Fruit fly (Drosophila melanogaster) whole organism, embryonic: ENCODE results near the gene e.

Source experiments
- Adf1 ChIP-seq: fragments of 200-800 bp; sonication (Bioruptor generic); IDR thresholded peaks from 2 replicates; pipeline ENCODE4 v1.3.6; 2022; ENCODE audit warnings: missing biosample characterization, missing genetic modification characterization
- Aef1 ChIP-seq: fragments of 200-800 bp; sonication (Bioruptor generic); IDR thresholded peaks from 3 replicates; pipeline ENCODE4 v1.3.6; 2022; ENCODE audit warnings: missing biosample characterization, missing genetic modification characterization
- BEAF-32 ChIP-seq: fragments of 200-800 bp; sonication (Bioruptor generic); optimal IDR thresholded peaks from 3 replicates; lab custom pipeline; 2017; ENCODE audit warnings: missing biosample characterization, missing genetic modification characterization, mild to moderate bottlenecking, moderate library complexity, missing genetic modification reagents
- CG11696 ChIP-seq: fragments of 200-800 bp; sonication (Bioruptor generic); IDR thresholded peaks from 2 replicates; pipeline ENCODE4 v1.3.6; 2022; ENCODE audit warnings: missing biosample characterization, missing genetic modification characterization
- CG13775 ChIP-seq: fragments of 200-800 bp; sonication (Bioruptor generic); optimal IDR thresholded peaks from 3 replicates; lab custom pipeline; 2017; ENCODE audit warnings: missing biosample characterization, mild to moderate bottlenecking, missing genetic modification characterization
- CG18619 ChIP-seq: fragments of 200-800 bp; sonication (Bioruptor generic); optimal IDR thresholded peaks from 3 replicates; lab custom pipeline; 2017; ENCODE audit warnings: missing biosample characterization, mild to moderate bottlenecking, missing genetic modification characterization
- CG2202 ChIP-seq: fragments of 200-800 bp; sonication (Bioruptor generic); optimal IDR thresholded peaks from 2 replicates; lab custom pipeline; 2018; ENCODE audit warnings: missing biosample characterization, mild to moderate bottlenecking, missing genetic modification characterization
- CG31388 ChIP-seq: fragments of 200-800 bp; sonication (Bioruptor generic); optimal IDR thresholded peaks from 2 replicates; lab custom pipeline; 2016; ENCODE audit warnings: missing biosample characterization, missing genetic modification characterization
- CG4360 ChIP-seq: fragments of 200-800 bp; sonication (Bioruptor generic); IDR thresholded peaks from 2 replicates; pipeline ENCODE4 v1.3.6; 2022; ENCODE audit warnings: missing biosample characterization, missing genetic modification characterization
- CG5245 ChIP-seq: fragments of 200-800 bp; sonication (Bioruptor generic); optimal IDR thresholded peaks from 3 replicates; lab custom pipeline; 2016; ENCODE audit warnings: missing biosample characterization, missing genetic modification characterization
- CG7745 ChIP-seq: fragments of 200-800 bp; sonication (Bioruptor generic); optimal IDR thresholded peaks from 2 replicates; lab custom pipeline; 2018; ENCODE audit warnings: missing biosample characterization, mild to moderate bottlenecking, missing genetic modification characterization, moderate library complexity
- CG8359 ChIP-seq: fragments of 200-800 bp; sonication (Bioruptor generic); optimal IDR thresholded peaks from 2 replicates; lab custom pipeline; 2017; ENCODE audit warnings: missing biosample characterization, mild to moderate bottlenecking, missing genetic modification characterization, borderline replicate concordance
- CG8388 ChIP-seq: fragments of 200-800 bp; sonication (Bioruptor generic); optimal IDR thresholded peaks from 2 replicates; lab custom pipeline; 2019; ENCODE audit warnings: missing biosample characterization, mild to moderate bottlenecking, missing genetic modification characterization, moderate library complexity
- CG9876 ChIP-seq: fragments of 200-800 bp; sonication (Bioruptor generic); optimal IDR thresholded peaks from 2 replicates; lab custom pipeline; 2016; ENCODE audit warnings: missing biosample characterization, missing genetic modification characterization
- Camta ChIP-seq: fragments of 200-800 bp; sonication (Bioruptor generic); optimal IDR thresholded peaks from 2 replicates; lab custom pipeline; 2016; ENCODE audit warnings: missing biosample characterization, missing genetic modification characterization
- D19B ChIP-seq: fragments of 200-800 bp; sonication (Bioruptor generic); optimal IDR thresholded peaks from 2 replicates; lab custom pipeline; 2017; ENCODE audit warnings: missing biosample characterization, mild to moderate bottlenecking, missing genetic modification characterization
- Doc3 ChIP-seq: fragments of 200-800 bp; sonication (Bioruptor generic); IDR thresholded peaks from 3 replicates; pipeline ENCODE4 v1.3.6; 2022; ENCODE audit warnings: missing biosample characterization, missing genetic modification characterization; ENCODE audit not compliant: partially characterized antibody
- Elba2 ChIP-seq: fragments of 200-800 bp; sonication (Bioruptor generic); optimal IDR thresholded peaks from 3 replicates; lab custom pipeline; 2016; ENCODE audit warnings: missing biosample characterization, missing genetic modification characterization
- HmgD ChIP-seq: fragments of 200-800 bp; sonication (Bioruptor generic); optimal IDR thresholded peaks from 3 replicates; lab custom pipeline; 2016; ENCODE audit warnings: missing biosample characterization, missing genetic modification characterization
- Meics ChIP-seq: fragments of 200-800 bp; sonication (Bioruptor generic); optimal IDR thresholded peaks from 2 replicates; lab custom pipeline; 2017; ENCODE audit warnings: missing biosample characterization, mild to moderate bottlenecking, missing genetic modification characterization
- Myb ChIP-seq: fragments of 200-800 bp; sonication (Bioruptor generic); optimal IDR thresholded peaks from 2 replicates; lab custom pipeline; 2016; ENCODE audit warnings: missing biosample characterization, missing genetic modification characterization
- NC2α ChIP-seq: fragments of 200-800 bp; sonication (Bioruptor generic); optimal IDR thresholded peaks from 2 replicates; lab custom pipeline; 2016; ENCODE audit warnings: missing biosample characterization, missing genetic modification characterization
- Neu2 ChIP-seq: fragments of 200-800 bp; sonication (Bioruptor generic); optimal IDR thresholded peaks from 3 replicates; lab custom pipeline; 2016; ENCODE audit warnings: missing biosample characterization, missing genetic modification characterization, borderline replicate concordance
- Nf-YC ChIP-seq: fragments of 200-800 bp; optimal IDR thresholded peaks from 3 replicates; lab custom pipeline; 2019; ENCODE audit warnings: missing biosample characterization, mild to moderate bottlenecking, missing genetic modification characterization, moderate library complexity
- Trl ChIP-seq, 3 experiments: fragments of >200 bp in 2 of 3; fragments of 200-800 bp in 1 of 3; sonication (Bioruptor generic) in 1 of 3; optimal IDR thresholded peaks; 2 replicates in 1 of 3; 3 replicates in 2 of 3; lab custom pipeline; 2016 to 2017; ENCODE audit warnings: missing biosample characterization in 1 of 3, missing genetic modification characterization in 1 of 3
- az2 ChIP-seq: fragments of 200-800 bp; sonication (Bioruptor generic); optimal IDR thresholded peaks from 3 replicates; lab custom pipeline; 2016; ENCODE audit warnings: missing biosample characterization, missing genetic modification characterization
- bowl ChIP-seq: fragments of 200-800 bp; sonication (Bioruptor generic); IDR thresholded peaks from 2 replicates; pipeline ENCODE4 v1.3.6; 2022; ENCODE audit warnings: missing biosample characterization, missing genetic modification characterization
- br ChIP-seq: fragments of >200 bp; optimal IDR thresholded peaks from 2 replicates; lab custom pipeline; 2017
- cas ChIP-seq: fragments of 200-800 bp; sonication (Bioruptor generic); IDR thresholded peaks from 2 replicates; pipeline ENCODE4 v1.3.6; 2022; ENCODE audit warnings: missing biosample characterization, missing genetic modification characterization
- chinmo ChIP-seq: fragments of 200-800 bp; sonication (Bioruptor generic); IDR thresholded peaks from 4 replicates; pipeline ENCODE4 v1.3.6; 2022; ENCODE audit warnings: missing biosample characterization, missing genetic modification characterization; ENCODE audit not compliant: partially characterized antibody
- ci ChIP-seq: fragments of 200-800 bp; sonication (Bioruptor generic); IDR thresholded peaks from 3 replicates; pipeline ENCODE4 v1.3.6; 2022; ENCODE audit warnings: missing biosample characterization, missing genetic modification characterization
- crol ChIP-seq: fragments of 200-800 bp; sonication (Bioruptor generic); IDR thresholded peaks from 2 replicates; pipeline ENCODE4 v1.3.6; 2022; ENCODE audit warnings: missing biosample characterization, missing genetic modification characterization
- fd96Cb ChIP-seq: fragments of 200-800 bp; sonication (Bioruptor generic); optimal IDR thresholded peaks from 2 replicates; lab custom pipeline; 2018; ENCODE audit warnings: missing biosample characterization, mild to moderate bottlenecking, missing genetic modification characterization, moderate library complexity
- gce ChIP-seq: fragments of 200-800 bp; sonication (Bioruptor generic); IDR thresholded peaks from 3 replicates; pipeline ENCODE4 v1.3.6; 2022; ENCODE audit warnings: missing biosample characterization, missing genetic modification characterization
- grn ChIP-seq: fragments of 200-800 bp; sonication (Bioruptor generic); optimal IDR thresholded peaks from 3 replicates; lab custom pipeline; 2017; ENCODE audit warnings: missing biosample characterization, missing genetic modification characterization
- ham ChIP-seq: fragments of 200-800 bp; sonication (Bioruptor generic); IDR thresholded peaks from 2 replicates; pipeline ENCODE4 v1.3.6; 2022; ENCODE audit warnings: missing biosample characterization, missing genetic modification characterization
- insv ChIP-seq, 2 experiments: fragments of 200-800 bp; sonication (Bioruptor generic); optimal IDR thresholded peaks; 3 replicates each; lab custom pipeline; 2016 to 2018; ENCODE audit warnings: missing biosample characterization in 2 of 2, missing genetic modification characterization in 2 of 2
- jing ChIP-seq: fragments of 200-800 bp; sonication (Bioruptor generic); optimal IDR thresholded peaks from 2 replicates; lab custom pipeline; 2018; ENCODE audit warnings: missing biosample characterization, mild to moderate bottlenecking, missing genetic modification characterization
- ken ChIP-seq: fragments of 200-800 bp; sonication (Bioruptor generic); IDR thresholded peaks from 3 replicates; pipeline ENCODE4 v1.3.6; 2022; ENCODE audit warnings: missing biosample characterization, missing genetic modification characterization
- knrl ChIP-seq: fragments of 200-800 bp; sonication (Bioruptor generic); IDR thresholded peaks from 3 replicates; pipeline ENCODE4 v1.3.6; 2022; ENCODE audit warnings: missing biosample characterization, missing genetic modification characterization; ENCODE audit not compliant: partially characterized antibody
- lbe ChIP-seq: fragments of 200-800 bp; sonication (Bioruptor generic); optimal IDR thresholded peaks from 2 replicates; lab custom pipeline; 2016; ENCODE audit warnings: missing biosample characterization, mild to moderate bottlenecking, missing genetic modification characterization
- nerfin-2 ChIP-seq: fragments of 200-800 bp; sonication (Bioruptor generic); IDR thresholded peaks from 2 replicates; pipeline ENCODE4 v1.3.6; 2022; ENCODE audit warnings: missing biosample characterization, missing genetic modification characterization; ENCODE audit not compliant: partially characterized antibody
- pb ChIP-seq: fragments of 200-800 bp; sonication (Bioruptor generic); optimal IDR thresholded peaks from 3 replicates; lab custom pipeline; 2016; ENCODE audit warnings: missing biosample characterization, missing genetic modification characterization
- peb ChIP-seq: fragments of 200-800 bp; sonication (Bioruptor generic); IDR thresholded peaks from 2 replicates; pipeline ENCODE4 v1.3.6; 2022; ENCODE audit warnings: missing biosample characterization, missing genetic modification characterization
- pfk ChIP-seq: fragments of 200-800 bp; sonication (Bioruptor generic); optimal IDR thresholded peaks from 2 replicates; lab custom pipeline; 2018; ENCODE audit warnings: missing biosample characterization, mild to moderate bottlenecking, missing genetic modification characterization, moderate library complexity
- phol ChIP-seq: fragments of 200-800 bp; sonication (Bioruptor generic); optimal IDR thresholded peaks from 3 replicates; lab custom pipeline; 2018; ENCODE audit warnings: missing biosample characterization, mild to moderate bottlenecking, missing genetic modification characterization, moderate library complexity
- prd ChIP-seq, 3 experiments: fragments of >200 bp in 2 of 3; fragments of 200-800 bp in 1 of 3; sonication (Bioruptor generic) in 1 of 3; optimal IDR thresholded peaks in 2 of 3; IDR thresholded peaks in 1 of 3; 2 replicates in 2 of 3; 3 replicates in 1 of 3; pipeline versions ENCODE4 v1.3.6 to Lab custom; 2017 to 2022; ENCODE audit warnings: missing biosample characterization in 1 of 3, missing genetic modification characterization in 1 of 3
- sim ChIP-seq: fragments of 200-800 bp; sonication (Bioruptor generic); IDR thresholded peaks from 2 replicates; pipeline ENCODE4 v1.3.6; 2022; ENCODE audit warnings: missing biosample characterization, missing genetic modification characterization
- sr ChIP-seq: fragments of 200-800 bp; sonication (Bioruptor generic); IDR thresholded peaks from 3 replicates; pipeline ENCODE4 v1.3.6; 2022; ENCODE audit warnings: missing biosample characterization, missing genetic modification characterization
- ttk ChIP-seq: fragments of 200-800 bp; sonication (Bioruptor generic); IDR thresholded peaks from 2 replicates; pipeline ENCODE4 v2.1.2; 2022; ENCODE audit warnings: missing biosample characterization, missing genetic modification characterization
- vvl ChIP-seq: fragments of 200-800 bp; sonication (Bioruptor generic); IDR thresholded peaks from 2 replicates; pipeline ENCODE4 v1.3.6; 2022; ENCODE audit warnings: missing biosample characterization, missing genetic modification characterization

The e gene

dm6 chr3R:21269923-21270322, 32.9 kb upstream of the e start, which contains the start of the genes AP-2sigma and Idi (continued):
- TF ChIP-seq sr (GFP tag; lab: Robert Waterston, UW) (peak; percentile 61; the same call in 2 of the 3 replicates), crol (GFP tag; lab: Robert Waterston, UW) (no peak), ttk (no peak), Neu2 (no peak), grn (GFP tag; lab: Kevin White, UChicago) (no peak), Elba2 (GFP tag; lab: Kevin White, UChicago) (no peak), HmgD (GFP tag; lab: Kevin White, UChicago) (no peak), Adf1 (GFP tag; lab: Robert Waterston, UW) (no peak), CG8359 (GFP tag; lab: Kevin White, UChicago) (no peak), br (lab: Kevin White, UChicago) (no peak), Trl (optimal IDR thresholded peaks at IDR 0.05; lab: Kevin White, UChicago) (no peak), Trl (GFP tag; optimal IDR thresholded peaks at IDR 0.05; lab: Kevin White, UChicago) (peak; percentile 22), NC2α (GFP tag; lab: Kevin White, UChicago) (peak; percentile 11), ci (peak; percentile 61; the same call in 2 of the 3 replicates), CG18619 (GFP tag; lab: Kevin White, UChicago) (no peak), CG7745 (tag; lab: Kevin White, UChicago) (no peak), Aef1 (GFP tag; lab: Robert Waterston, UW) (no peak), prd (optimal IDR thresholded peaks at IDR 0.05; lab: Kevin White, UChicago) (no peak), prd (GFP tag; IDR thresholded peaks at IDR 0.05; lab: Robert Waterston, UW) (0 out of 3 replicates have a peak, but pooled peaks have one; percentile 39), ken (GFP tag; lab: Robert Waterston, UW) (0 out of 3 replicates have a peak, but pooled peaks have one; percentile 38), peb (no peak), fd96Cb (tag; lab: Kevin White, UChicago) (no peak), ham (GFP tag; lab: Robert Waterston, UW) (no peak), nerfin-2 (no peak), CG31388 (GFP tag; lab: Kevin White, UChicago) (no peak), cas (GFP tag; lab: Robert Waterston, UW) (no peak), CG11696 (GFP tag; lab: Robert Waterston, UW) (no peak), Camta (GFP tag; lab: Kevin White, UChicago) (peak; percentile 5), pb (no peak), CG13775 (peak; percentile 0), Doc3 (GFP tag; lab: Robert Waterston, UW) (no peak), CG2202 (tag; lab: Kevin White, UChicago) (peak; percentile 17), bowl (GFP tag; lab: Robert Waterston, UW) (no peak), Myb (GFP tag; lab: Kevin White, UChicago) (peak; percentile 29), az2 (GFP tag; lab: Kevin White, UChicago) (no peak), chinmo (GFP tag; lab: Robert Waterston, UW) (0 out of 4 replicates have a peak, but pooled peaks have one; percentile 64), lbe (GFP tag; lab: Kevin White, UChicago) (no peak), gce (GFP tag; lab: Robert Waterston, UW) (no peak), insv (GFP tag; optimal IDR thresholded peaks at IDR 0.05; lab: Kevin White, UChicago) (no peak), phol (tag; lab: Kevin White, UChicago) (peak; percentile 69), CG9876 (GFP tag; lab: Kevin White, UChicago) (no peak), Nf-YC (tag; lab: Kevin White, UChicago) (peak; percentile 1), CG5245 (GFP tag; lab: Kevin White, UChicago) (no peak), Meics (GFP tag; lab: Kevin White, UChicago) (peak; percentile 12), jing (GFP tag; lab: Kevin White, UChicago) (no peak), vvl (peak; percentile 55), CG4360 (peak; percentile 36), knrl (GFP tag; lab: Robert Waterston, UW) (no peak; the same call in 2 of the 3 replicates), D19B (GFP tag; lab: Kevin White, UChicago) (no peak), CG8388 (no peak), BEAF-32 (peak; percentile 46), pfk (GFP tag; lab: Kevin White, UChicago) (peak; percentile 1), sim (GFP tag; lab: Robert Waterston, UW) (no peak)
